Worm (Caenorhabditis elegans): ENCODE measurements around the gene fig-1.

- no peak for TF ChIP-seq nhr-90 (tag; optimal IDR thresholded peaks at IDR 0.05)
- no peak for TF ChIP-seq let-526 (GFP tag; IDR thresholded peaks at IDR 0.05)
- TF ChIP-seq madf-3 (GFP tag; IDR thresholded peaks at IDR 0.05): no peak
- TF ChIP-seq somi-1 (GFP tag; optimal IDR thresholded peaks at IDR 0.05): no peak
- TF ChIP-seq snpc-4 (GFP tag; optimal IDR thresholded peaks at IDR 0.05): no peak
- no peak for TF ChIP-seq snpc-4 (tag; optimal IDR thresholded peaks at IDR 0.05)
- no peak for TF ChIP-seq lin-35 (GFP tag; optimal IDR thresholded peaks at IDR 0.05)
- TF ChIP-seq ceh-100 (GFP tag; IDR thresholded peaks at IDR 0.05): no peak
- no peak for TF ChIP-seq dpl-1 (GFP tag; optimal IDR thresholded peaks at IDR 0.05)
These were observed 10.8 kb upstream of the fig-1 start, which contains the start of gene frpr-9 for ce11 chrV:10991789-10992188.
